Fruit fly (Drosophila melanogaster): ENCODE results near the gene tll.

Gene tll

DNA sequence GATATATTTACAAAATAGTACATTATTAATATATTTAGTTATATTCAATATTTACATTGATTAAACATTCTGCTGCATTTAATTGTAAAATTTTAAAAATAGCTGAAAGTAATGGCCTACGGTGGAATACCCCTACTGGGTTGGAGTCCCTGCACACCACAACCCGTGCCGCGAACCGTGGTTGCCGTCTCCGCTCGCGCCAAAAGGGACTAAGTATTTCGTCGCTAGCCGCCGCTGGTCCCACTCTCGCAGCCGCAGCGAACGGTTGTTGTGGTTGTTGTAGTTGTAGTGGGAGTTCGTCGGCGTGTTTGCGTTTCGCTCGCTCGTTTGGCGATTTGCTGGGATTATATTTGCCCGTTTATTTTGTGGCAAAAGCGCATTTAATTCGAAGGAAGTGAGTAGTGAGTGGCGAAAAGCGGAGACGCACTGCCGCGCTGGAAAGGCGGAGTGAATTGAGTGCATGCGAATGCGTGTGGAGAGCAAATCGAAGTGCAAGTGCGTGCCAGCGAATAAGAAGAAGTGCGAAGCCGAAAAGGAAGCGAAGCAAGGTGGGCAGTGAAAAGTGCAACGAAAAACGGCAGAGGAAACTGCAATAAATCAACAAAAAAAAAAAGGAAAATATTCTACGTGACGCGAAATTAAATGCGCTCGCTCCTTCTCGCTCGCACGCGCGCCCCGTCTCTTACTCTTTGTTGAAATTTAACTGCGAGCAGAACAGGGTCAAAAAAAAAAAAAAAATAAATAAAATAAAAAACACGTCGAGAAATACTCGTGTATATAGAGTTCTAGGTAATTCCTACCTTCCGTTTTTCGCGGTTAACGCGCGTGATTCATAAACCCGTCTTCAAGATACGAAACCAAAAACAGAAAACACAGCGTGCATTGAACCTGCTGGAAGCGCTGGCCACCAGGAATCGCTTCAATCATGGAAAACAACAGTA is 43.5 kb upstream of the tll start, which contains the start of gene cindr (continued):
- no peak for TF ChIP-seq CG17568 (GFP tag; optimal IDR thresholded peaks at IDR 0.05)
- peak; percentile 61 for TF ChIP-seq sug (tag; optimal IDR thresholded peaks at IDR 0.05)
- TF ChIP-seq CG7556 (GFP tag; optimal IDR thresholded peaks at IDR 0.05), result peak; percentile 5
- TF ChIP-seq inv (GFP tag; IDR thresholded peaks at IDR 0.05; ENCODE audit: partially characterized antibody), result peak; percentile 37; the same call in 1 of the 2 replicates
- peak; percentile 13; the same call in 1 of the 2 replicates for TF ChIP-seq HLH3B (GFP tag; IDR thresholded peaks at IDR 0.05)
- peak; percentile 45 for TF ChIP-seq CG3163 (GFP tag; optimal IDR thresholded peaks at IDR 0.05)
- peak; percentile 24 for TF ChIP-seq emc (GFP tag; optimal IDR thresholded peaks at IDR 0.05)
- peak; percentile 97 for TF ChIP-seq CG4360 (GFP tag; IDR thresholded peaks at IDR 0.05)
- no peak for TF ChIP-seq h (optimal IDR thresholded peaks at IDR 0.05)
- TF ChIP-seq Ets97D (GFP tag; optimal IDR thresholded peaks at IDR 0.05), result peak; percentile 81
- TF ChIP-seq CG11247 (GFP tag; IDR thresholded peaks at IDR 0.05), result peak; percentile 39; the same call in 1 of the 2 replicates
- peak; percentile 17 for TF ChIP-seq bab2 (GFP tag; optimal IDR thresholded peaks at IDR 0.05)
- no peak for TF ChIP-seq CG6175 (GFP tag; IDR thresholded peaks at IDR 0.05)
- peak; percentile 70 for TF ChIP-seq Myb (GFP tag; optimal IDR thresholded peaks at IDR 0.05)
- TF ChIP-seq Hsf (GFP tag; optimal IDR thresholded peaks at IDR 0.05), result peak; percentile 18
- TF ChIP-seq CG17359 (tag; optimal IDR thresholded peaks at IDR 0.05), result peak; percentile 24
- peak; percentile 69 for TF ChIP-seq slbo (GFP tag; IDR thresholded peaks at IDR 0.05)
- TF ChIP-seq NK7.1 (GFP tag; optimal IDR thresholded peaks at IDR 0.05), result no peak
- TF ChIP-seq E2f1 (GFP tag; IDR thresholded peaks at IDR 0.05), result no peak
- TF ChIP-seq CG18619 (GFP tag; optimal IDR thresholded peaks at IDR 0.05), result peak; percentile 16
- TF ChIP-seq CG15514 (GFP tag; optimal IDR thresholded peaks at IDR 0.05), result peak; percentile 90
- peak; percentile 9 for TF ChIP-seq CG3838 (GFP tag; optimal IDR thresholded peaks at IDR 0.05)
- peak; percentile 59 for TF ChIP-seq pho (GFP tag; optimal IDR thresholded peaks at IDR 0.05)
- no peak for TF ChIP-seq CG6654 (GFP tag; optimal IDR thresholded peaks at IDR 0.05)
- peak; percentile 79 for TF ChIP-seq her (GFP tag; optimal IDR thresholded peaks at IDR 0.05)
- peak; percentile 42; the same call in 1 of the 2 replicates for TF ChIP-seq CG6272 (GFP tag; IDR thresholded peaks at IDR 0.05)
- peak; percentile 28 for TF ChIP-seq Dip3 (GFP tag; optimal IDR thresholded peaks at IDR 0.05)
- TF ChIP-seq CG12659 (GFP tag; optimal IDR thresholded peaks at IDR 0.05), result peak; percentile 87
- TF ChIP-seq bsh (GFP tag; optimal IDR thresholded peaks at IDR 0.05), result peak; percentile 25 to 28
- no peak for TF ChIP-seq CG6254 (GFP tag; optimal IDR thresholded peaks at IDR 0.05)
- no peak for TF ChIP-seq usp (GFP tag; optimal IDR thresholded peaks at IDR 0.05)
- TF ChIP-seq CG8281 (tag; optimal IDR thresholded peaks at IDR 0.05), result no peak
- TF ChIP-seq yki (optimal IDR thresholded peaks at IDR 0.05), result no peak
- TF ChIP-seq cad (GFP tag; optimal IDR thresholded peaks at IDR 0.05), result no peak
- TF ChIP-seq D19B (GFP tag; optimal IDR thresholded peaks at IDR 0.05), result no peak
- peak; percentile 47 for TF ChIP-seq abd-A (tag; optimal IDR thresholded peaks at IDR 0.05)
- no peak for TF ChIP-seq CG15073 (GFP tag; optimal IDR thresholded peaks at IDR 0.05)
- TF ChIP-seq CG12942 (GFP tag; optimal IDR thresholded peaks at IDR 0.05), result peak; percentile 33
- TF ChIP-seq Atf-2 (GFP tag; optimal IDR thresholded peaks at IDR 0.05), result no peak
- no peak for TF ChIP-seq CG8388 (GFP tag; optimal IDR thresholded peaks at IDR 0.05)
- no peak; the same call in 1 of the 2 replicates for TF ChIP-seq seq (GFP tag; IDR thresholded peaks at IDR 0.05)
- TF ChIP-seq CG11696 (GFP tag; IDR thresholded peaks at IDR 0.05), result no peak
- peak; percentile 84 for TF ChIP-seq Adf1 (GFP tag; IDR thresholded peaks at IDR 0.05)
- peak in 1 of 2 experiments; percentile 65 for TF ChIP-seq insv (GFP tag; optimal IDR thresholded peaks at IDR 0.05)
- TF ChIP-seq CG4328 (GFP tag; optimal IDR thresholded peaks at IDR 0.05), result no peak
- TF ChIP-seq repo (GFP tag; optimal IDR thresholded peaks at IDR 0.05), result peak; percentile 17
- peak; percentile 62 for TF ChIP-seq CG10267 (tag; optimal IDR thresholded peaks at IDR 0.05)
- TF ChIP-seq dan (GFP tag; IDR thresholded peaks at IDR 0.05), result no peak
- TF ChIP-seq CG15696 (tag; optimal IDR thresholded peaks at IDR 0.05), result peak; percentile 51
- peak; percentile 86 for TF ChIP-seq phol (tag; optimal IDR thresholded peaks at IDR 0.05)
